Fruit fly (Drosophila melanogaster) S2 (cell line): ENCODE data around the gene CG13384.

Experiments used
- CG8478 ChIP-seq: fragments of >200 bp; optimal IDR thresholded peaks from 2 replicates; lab custom pipeline; 2018
- CTCF ChIP-seq, 2 experiments: fragments of >200 bp; optimal IDR thresholded peaks; 2 replicates each; lab custom pipeline; 2018

- TF ChIP-seq CG8478 (lab: Kevin White, UChicago): no peak
- TF ChIP-seq CTCF (optimal IDR thresholded peaks at IDR 0.05; lab: Kevin White, UChicago): no peak
Measured at dm6 chr2L:8426801-8427200, 42.5 kb downstream of the CG13384 start.
